Worm (Caenorhabditis elegans): Measurements from ENCODE around the gene flad-1.

The flad-1 gene

DNA sequence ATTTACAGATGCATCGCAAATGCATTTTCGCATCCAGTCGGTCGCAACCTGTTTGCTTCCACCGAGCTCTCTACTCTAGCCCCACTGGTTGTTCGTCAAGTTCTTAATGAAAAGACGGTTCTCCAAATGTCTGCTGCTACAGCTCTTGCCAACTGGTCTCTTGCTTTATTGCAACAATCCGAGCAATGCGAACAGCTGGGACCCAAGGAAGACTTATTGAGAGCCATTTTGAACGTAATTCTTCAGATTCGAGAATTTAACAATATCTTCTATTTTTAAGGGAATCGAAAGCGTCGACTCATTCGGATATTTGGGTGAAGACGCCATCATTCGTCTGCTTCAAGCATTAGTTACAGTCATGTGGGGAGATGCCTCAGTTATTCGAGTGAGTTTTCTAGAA lies 691 bp upstream of the flad-1 start:
- no peak for TF ChIP-seq tbx-37 (GFP tag; conservative IDR thresholded peaks at IDR 0.05)
- no peak for TF ChIP-seq ama-1 (optimal IDR thresholded peaks at IDR 0.05)
- no peak for TF ChIP-seq hmg-4 (GFP tag; optimal IDR thresholded peaks at IDR 0.05)
- TF ChIP-seq ceh-13 (GFP tag; optimal IDR thresholded peaks at IDR 0.05) = no peak
- no peak for TF ChIP-seq hnd-1 (tag; optimal IDR thresholded peaks at IDR 0.05)
- TF ChIP-seq flt-1 (GFP tag; IDR thresholded peaks at IDR 0.05) = no peak
- no peak for TF ChIP-seq ets-7 (tag; optimal IDR thresholded peaks at IDR 0.05)
- TF ChIP-seq sea-1 (GFP tag; conservative IDR thresholded peaks at IDR 0.05) = no peak
- TF ChIP-seq aly-1 (tag; optimal IDR thresholded peaks at IDR 0.05) = no peak
- TF ChIP-seq F13C5.2 (tag; optimal IDR thresholded peaks at IDR 0.05) = no peak
- TF ChIP-seq ceh-36 (tag; optimal IDR thresholded peaks at IDR 0.05) = no peak
- TF ChIP-seq pes-1 (GFP tag; IDR thresholded peaks at IDR 0.05) = no peak
- no peak for TF ChIP-seq scrt-1 (GFP tag; IDR thresholded peaks at IDR 0.05)

DNA sequence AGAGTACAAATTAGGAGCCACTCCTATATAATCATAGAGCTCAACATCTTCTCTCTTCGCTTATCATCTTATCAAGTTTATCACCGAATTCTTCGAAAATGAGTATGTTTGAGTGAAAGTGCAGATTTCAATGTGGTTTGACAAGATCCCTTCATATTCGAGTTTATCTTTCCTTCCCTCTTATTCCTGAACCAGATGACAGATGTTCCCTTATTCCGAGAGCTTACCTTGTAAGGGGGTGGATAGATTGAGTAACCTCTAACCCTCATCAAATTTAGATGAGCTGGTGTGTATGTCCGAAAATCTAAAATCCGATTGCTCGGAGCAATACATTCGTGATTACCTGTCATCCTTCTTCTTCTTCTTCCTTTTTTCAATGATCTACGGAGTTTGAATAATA lies 4.7 kb downstream of the flad-1 start:
- TF ChIP-seq aly-1 (tag; optimal IDR thresholded peaks at IDR 0.05) (no peak), pes-1 (GFP tag; IDR thresholded peaks at IDR 0.05) (no peak), sea-1 (GFP tag; conservative IDR thresholded peaks at IDR 0.05) (no peak), hmg-4 (GFP tag; optimal IDR thresholded peaks at IDR 0.05) (no peak), hmbx-1 (tag; optimal IDR thresholded peaks at IDR 0.05) (no peak), hnd-1 (tag; optimal IDR thresholded peaks at IDR 0.05) (no peak), ceh-13 (GFP tag; optimal IDR thresholded peaks at IDR 0.05) (no peak), ceh-36 (tag; optimal IDR thresholded peaks at IDR 0.05) (no peak), flt-1 (GFP tag; IDR thresholded peaks at IDR 0.05) (no peak), B0310.2 (tag; optimal IDR thresholded peaks at IDR 0.05) (no peak), tra-4 (tag; optimal IDR thresholded peaks at IDR 0.05) (no peak), ama-1 (optimal IDR thresholded peaks at IDR 0.05) (no peak), scrt-1 (GFP tag; IDR thresholded peaks at IDR 0.05) (no peak), ets-7 (tag; optimal IDR thresholded peaks at IDR 0.05) (no peak), F13C5.2 (tag; optimal IDR thresholded peaks at IDR 0.05) (no peak), tbx-37 (GFP tag; conservative IDR thresholded peaks at IDR 0.05) (no peak), tbx-11 (GFP tag; IDR thresholded peaks at IDR 0.05) (no peak)

DNA sequence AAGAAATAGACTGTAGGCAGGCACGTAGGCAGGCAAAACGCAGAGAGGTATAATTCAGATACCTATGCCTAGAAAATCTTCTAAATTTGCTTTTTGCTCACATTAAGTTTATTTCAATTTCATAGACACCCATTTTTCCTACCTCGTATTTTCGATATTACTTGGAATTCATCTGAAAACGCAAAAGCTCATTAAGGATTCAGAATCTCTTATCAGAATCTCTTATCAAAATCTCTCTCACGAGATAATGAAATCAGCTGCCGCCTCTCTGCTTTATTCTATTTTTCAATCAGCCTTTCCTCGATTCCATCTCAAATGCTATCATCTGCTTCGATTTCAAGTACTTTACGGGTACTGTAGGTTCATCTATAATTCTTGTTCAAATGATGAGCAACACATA lies 7.9 kb downstream of the flad-1 start:
- TF ChIP-seq pes-1 (GFP tag; IDR thresholded peaks at IDR 0.05) (no peak), hmg-4 (GFP tag; optimal IDR thresholded peaks at IDR 0.05) (no peak), ceh-36 (tag; optimal IDR thresholded peaks at IDR 0.05) (no peak), F13C5.2 (tag; optimal IDR thresholded peaks at IDR 0.05) (no peak), hnd-1 (tag; optimal IDR thresholded peaks at IDR 0.05) (no peak), aly-1 (tag; optimal IDR thresholded peaks at IDR 0.05) (no peak), ama-1 (optimal IDR thresholded peaks at IDR 0.05) (no peak), tbx-37 (GFP tag; conservative IDR thresholded peaks at IDR 0.05) (no peak), scrt-1 (GFP tag; IDR thresholded peaks at IDR 0.05) (no peak), hmbx-1 (tag; optimal IDR thresholded peaks at IDR 0.05) (no peak), flt-1 (GFP tag; IDR thresholded peaks at IDR 0.05) (no peak), tra-4 (tag; optimal IDR thresholded peaks at IDR 0.05) (no peak), ets-7 (tag; optimal IDR thresholded peaks at IDR 0.05) (no peak), ceh-13 (GFP tag; optimal IDR thresholded peaks at IDR 0.05) (no peak), B0310.2 (tag; optimal IDR thresholded peaks at IDR 0.05) (no peak), sea-1 (GFP tag; conservative IDR thresholded peaks at IDR 0.05) (no peak), tbx-11 (GFP tag; IDR thresholded peaks at IDR 0.05) (no peak)

DNA sequence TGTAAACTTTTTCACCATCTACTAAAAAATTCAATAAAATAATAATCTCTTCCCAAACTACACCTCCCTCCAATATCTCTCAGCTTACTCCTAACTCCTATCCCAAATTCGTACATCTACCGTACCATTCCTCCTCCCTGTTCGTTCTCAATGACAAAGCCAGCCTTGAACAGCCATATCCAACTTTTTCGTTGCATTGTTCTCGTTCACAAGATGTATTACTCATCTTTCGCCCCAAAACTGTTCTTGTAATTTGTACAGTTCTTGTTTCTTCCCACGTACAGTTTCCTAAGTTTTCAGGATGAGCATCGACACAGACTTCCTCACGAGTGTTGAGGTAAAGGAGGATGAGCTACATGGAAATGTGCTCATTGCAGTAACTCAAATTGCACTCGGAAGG lies 10.9 kb downstream of the flad-1 start, which contains the start of gene egl-43:
Gene egl-43 (plus strand): TSS at position 301 of the 400 bp plus-strand sequence.
- TF ChIP-seq tbx-37 (GFP tag; conservative IDR thresholded peaks at IDR 0.05) = no peak
- TF ChIP-seq flt-1 (GFP tag; IDR thresholded peaks at IDR 0.05) = no peak

DNA sequence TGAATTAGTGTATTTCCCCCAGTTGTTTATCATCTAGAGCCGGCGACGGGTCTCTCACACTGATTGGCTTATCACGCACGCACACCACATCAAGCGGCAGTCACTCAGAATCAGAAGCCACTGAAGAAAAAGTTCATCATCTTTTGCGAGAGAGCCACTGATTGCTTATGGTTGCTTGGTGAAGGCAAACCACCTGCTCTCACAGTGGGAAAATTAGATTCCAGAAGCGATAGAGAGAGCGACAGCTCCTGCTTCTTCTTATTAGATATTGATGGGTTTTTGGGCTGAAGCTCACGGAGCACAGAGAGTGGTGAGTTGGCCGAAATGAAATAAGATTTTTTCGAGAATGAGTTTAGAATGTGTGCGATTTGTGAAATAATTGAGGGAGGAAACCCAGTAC lies 12.2 kb downstream of the flad-1 start:
- no peak for TF ChIP-seq ama-1 (optimal IDR thresholded peaks at IDR 0.05)
- no peak for TF ChIP-seq flt-1 (GFP tag; IDR thresholded peaks at IDR 0.05)
- TF ChIP-seq pes-1 (GFP tag; IDR thresholded peaks at IDR 0.05) = no peak
- no peak for TF ChIP-seq tbx-11 (GFP tag; IDR thresholded peaks at IDR 0.05)
- TF ChIP-seq B0310.2 (tag; optimal IDR thresholded peaks at IDR 0.05) = no peak
- TF ChIP-seq tra-4 (tag; optimal IDR thresholded peaks at IDR 0.05) = no peak
- no peak for TF ChIP-seq ceh-13 (GFP tag; optimal IDR thresholded peaks at IDR 0.05)
- TF ChIP-seq hmbx-1 (tag; optimal IDR thresholded peaks at IDR 0.05) = no peak
- TF ChIP-seq aly-1 (tag; optimal IDR thresholded peaks at IDR 0.05) = no peak
- no peak for TF ChIP-seq hmg-4 (GFP tag; optimal IDR thresholded peaks at IDR 0.05)
- no peak for TF ChIP-seq hnd-1 (tag; optimal IDR thresholded peaks at IDR 0.05)
- TF ChIP-seq ets-7 (tag; optimal IDR thresholded peaks at IDR 0.05) = no peak
- TF ChIP-seq tbx-37 (GFP tag; conservative IDR thresholded peaks at IDR 0.05) = no peak
- no peak for TF ChIP-seq sea-1 (GFP tag; conservative IDR thresholded peaks at IDR 0.05)
- TF ChIP-seq F13C5.2 (tag; optimal IDR thresholded peaks at IDR 0.05) = no peak
- TF ChIP-seq ceh-36 (tag; optimal IDR thresholded peaks at IDR 0.05) = no peak
- TF ChIP-seq scrt-1 (GFP tag; IDR thresholded peaks at IDR 0.05) = no peak

DNA sequence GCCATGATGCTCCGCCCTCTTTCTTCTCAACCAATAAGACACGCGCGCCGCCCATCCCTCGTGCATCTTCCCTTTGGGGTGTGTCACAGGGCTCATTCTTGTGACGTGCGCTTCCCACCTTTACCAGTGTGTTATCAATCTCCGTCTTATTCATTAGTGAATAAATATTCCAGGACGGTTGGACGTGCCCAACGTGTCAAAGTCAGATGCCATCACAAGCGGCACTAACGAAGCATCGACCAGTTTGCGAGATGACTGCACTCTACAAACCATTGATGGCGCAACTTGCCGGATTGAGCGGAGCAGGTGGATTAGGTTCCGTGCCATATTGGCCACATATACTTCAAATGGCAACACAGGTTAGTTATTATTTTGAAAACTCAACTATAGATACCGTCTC lies 16.2 kb downstream of the flad-1 start:
- TF ChIP-seq ceh-13 (GFP tag; optimal IDR thresholded peaks at IDR 0.05) (no peak), ceh-36 (tag; optimal IDR thresholded peaks at IDR 0.05) (no peak), B0310.2 (tag; optimal IDR thresholded peaks at IDR 0.05) (no peak), ets-7 (tag; optimal IDR thresholded peaks at IDR 0.05) (no peak), tra-4 (tag; optimal IDR thresholded peaks at IDR 0.05) (no peak), scrt-1 (GFP tag; IDR thresholded peaks at IDR 0.05) (no peak), tbx-11 (GFP tag; IDR thresholded peaks at IDR 0.05) (no peak)

DNA sequence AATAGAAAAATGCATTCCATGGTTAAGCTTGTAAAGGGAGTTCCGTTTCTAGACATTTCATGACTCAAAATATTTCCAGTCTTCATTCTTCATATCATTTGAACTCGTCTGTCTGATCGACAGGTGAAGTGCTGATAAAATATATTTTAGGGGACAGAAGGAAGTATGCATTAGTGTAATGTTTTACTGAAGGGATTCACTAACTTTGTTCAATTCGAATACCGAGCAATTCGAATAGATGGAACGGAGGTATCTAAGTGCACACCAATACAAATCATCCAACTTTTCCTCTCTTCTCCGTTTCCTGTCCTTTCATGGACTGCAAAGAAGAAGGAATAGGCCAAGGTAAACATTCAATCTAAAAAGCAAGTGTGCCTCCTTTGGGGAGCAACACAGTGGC lies 19.9 kb downstream of the flad-1 start:
- TF ChIP-seq ets-7 (tag; optimal IDR thresholded peaks at IDR 0.05) (no peak), F13C5.2 (tag; optimal IDR thresholded peaks at IDR 0.05) (no peak), scrt-1 (GFP tag; IDR thresholded peaks at IDR 0.05) (no peak), ceh-36 (tag; optimal IDR thresholded peaks at IDR 0.05) (no peak), tbx-11 (GFP tag; IDR thresholded peaks at IDR 0.05) (no peak), ceh-13 (GFP tag; optimal IDR thresholded peaks at IDR 0.05) (no peak), tra-4 (tag; optimal IDR thresholded peaks at IDR 0.05) (no peak), B0310.2 (tag; optimal IDR thresholded peaks at IDR 0.05) (no peak), ama-1 (optimal IDR thresholded peaks at IDR 0.05) (no peak), tbx-37 (GFP tag; conservative IDR thresholded peaks at IDR 0.05) (no peak), sea-1 (GFP tag; conservative IDR thresholded peaks at IDR 0.05) (no peak), pes-1 (GFP tag; IDR thresholded peaks at IDR 0.05) (no peak)
